Worm (Caenorhabditis elegans) whole organism, midembryonic: ENCODE measurements around the gene Y39A1C.1.
A peak's percentile ranks its signal among the peaks of the same experiment; 100 is the strongest.

Experiments
- T22C8.4 ChIP-seq: fragments of 200-800 bp; sonication (Bioruptor generic); IDR thresholded peaks from 2 replicates; pipeline ENCODE4 v1.3.6; 2022; ENCODE audit warnings: missing genetic modification characterization, missing compliant biosample characterization
- cog-1 ChIP-seq: sonication (generic microtip); optimal IDR thresholded peaks from 2 replicates; lab custom pipeline; 2016; ENCODE audit warnings: missing genetic modification characterization, missing compliant biosample characterization
- flt-1 ChIP-seq: fragments of 200-800 bp; sonication (Bioruptor generic); IDR thresholded peaks from 2 replicates; pipeline ENCODE4 v1.3.6; 2022; ENCODE audit warnings: missing genetic modification characterization, missing compliant biosample characterization
- klf-2 ChIP-seq: fragments of 200-800 bp; sonication (Bioruptor generic); conservative IDR thresholded peaks from 2 replicates; pipeline ENCODE4 v1.3.6; 2022; ENCODE audit warnings: missing genetic modification reagents, missing genetic modification characterization, missing compliant biosample characterization
- med-1 ChIP-seq: sonication (generic microtip); optimal IDR thresholded peaks from 2 replicates; lab custom pipeline; 2017; ENCODE audit warnings: missing genetic modification characterization, mild to moderate bottlenecking, missing compliant biosample characterization, antibody characterized with exemption, missing genetic modification reagents; ENCODE audit not compliant: insufficient read depth
- ref-1 ChIP-seq: fragments of 200-800 bp; sonication (Bioruptor generic); conservative IDR thresholded peaks from 2 replicates; pipeline ENCODE4 v1.3.6; 2022; ENCODE audit warnings: missing genetic modification reagents, missing genetic modification characterization, missing compliant biosample characterization
- tab-1 ChIP-seq: fragments of 200-800 bp; sonication (Bioruptor generic); IDR thresholded peaks from 2 replicates; pipeline ENCODE4 v1.3.6; 2022; ENCODE audit warnings: missing genetic modification characterization, missing compliant biosample characterization
- ztf-23 ChIP-seq: fragments of 200-800 bp; sonication (Bioruptor generic); IDR thresholded peaks from 2 replicates; pipeline ENCODE4 v1.3.6; 2022; ENCODE audit warnings: missing genetic modification reagents, missing genetic modification characterization, missing compliant biosample characterization
- ztf-29 ChIP-seq: fragments of 200-800 bp; sonication (Bioruptor generic); IDR thresholded peaks from 2 replicates; pipeline ENCODE4 v1.3.6; 2022; ENCODE audit warnings: missing genetic modification reagents, missing genetic modification characterization, missing compliant biosample characterization

Y39A1C.1 gene

DNA sequence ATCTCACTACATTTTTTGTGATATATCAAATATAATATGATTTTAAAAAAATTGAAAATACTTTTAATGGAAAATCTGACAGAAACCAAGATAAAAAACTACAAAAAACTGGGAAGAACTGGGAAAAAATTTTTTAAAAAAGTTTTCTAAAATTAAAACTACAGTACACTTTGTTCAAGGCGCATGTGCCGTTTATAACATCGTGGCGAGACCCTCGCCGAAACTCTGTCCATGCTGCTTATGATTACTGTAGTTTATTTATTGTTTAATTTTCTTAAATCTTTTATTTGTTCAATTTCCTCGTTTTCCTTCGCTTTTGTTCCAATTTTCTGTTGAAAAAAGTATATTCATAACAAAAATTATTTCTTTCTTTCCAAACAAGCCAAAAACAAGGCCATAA lies 26.2 kb downstream of the Y39A1C.1 start, which contains the start of gene athp-1:
Gene athp-1, plus strand, starts transcription at position 305 of the 400 bp plus-strand sequence.
- TF ChIP-seq cog-1 (tag; lab: Kevin White, UChicago) (no peak), T22C8.4 (GFP tag; lab: Robert Waterston, UW) (no peak), ztf-23 (GFP tag; lab: Robert Waterston, UW) (no peak), ztf-29 (no peak), flt-1 (no peak), tab-1 (GFP tag; lab: Robert Waterston, UW) (no peak), klf-2 (GFP tag; lab: Robert Waterston, UW) (no peak), med-1 (GFP tag; lab: Kevin White, UChicago) (no peak), ref-1 (no peak)

- TF ChIP-seq ztf-23 (GFP tag; lab: Robert Waterston, UW): no peak
- TF ChIP-seq ztf-29: no peak
- no peak for TF ChIP-seq ref-1
- TF ChIP-seq flt-1: no peak
- TF ChIP-seq tab-1 (GFP tag; lab: Robert Waterston, UW): no peak
- no peak for TF ChIP-seq med-1 (GFP tag; lab: Kevin White, UChicago)
- no peak for TF ChIP-seq klf-2 (GFP tag; lab: Robert Waterston, UW)
- no peak for TF ChIP-seq T22C8.4 (GFP tag; lab: Robert Waterston, UW)
- TF ChIP-seq cog-1 (tag; lab: Kevin White, UChicago): no peak
Measured at ce11 chrIII:10881996-10882395, 26.7 kb downstream of the Y39A1C.1 start.

DNA sequence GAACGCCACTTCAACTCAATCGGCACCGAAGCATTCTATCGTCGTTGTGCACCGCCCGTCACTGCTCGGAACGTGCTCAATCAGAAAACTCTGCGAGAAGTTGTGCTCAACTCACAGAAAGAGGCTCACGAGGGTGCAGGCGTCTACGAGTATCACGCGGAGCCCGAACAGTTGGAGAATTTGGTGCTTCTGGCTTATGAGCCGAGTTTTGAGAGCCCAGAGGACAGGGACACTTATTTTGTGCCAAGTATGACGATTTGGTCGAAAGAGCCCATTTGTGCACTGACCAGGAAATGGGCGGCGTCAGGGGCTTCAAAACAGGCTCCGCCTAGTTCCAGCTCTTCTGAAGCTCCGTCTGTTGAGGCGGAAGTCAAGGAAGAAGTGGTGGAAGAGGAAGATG lies 33.6 kb downstream of the Y39A1C.1 start:
- TF ChIP-seq cog-1 (tag; lab: Kevin White, UChicago) (no peak), klf-2 (GFP tag; lab: Robert Waterston, UW) (no peak), ztf-23 (GFP tag; lab: Robert Waterston, UW) (no peak), flt-1 (no peak), T22C8.4 (GFP tag; lab: Robert Waterston, UW) (no peak), ztf-29 (no peak), ref-1 (no peak)

DNA sequence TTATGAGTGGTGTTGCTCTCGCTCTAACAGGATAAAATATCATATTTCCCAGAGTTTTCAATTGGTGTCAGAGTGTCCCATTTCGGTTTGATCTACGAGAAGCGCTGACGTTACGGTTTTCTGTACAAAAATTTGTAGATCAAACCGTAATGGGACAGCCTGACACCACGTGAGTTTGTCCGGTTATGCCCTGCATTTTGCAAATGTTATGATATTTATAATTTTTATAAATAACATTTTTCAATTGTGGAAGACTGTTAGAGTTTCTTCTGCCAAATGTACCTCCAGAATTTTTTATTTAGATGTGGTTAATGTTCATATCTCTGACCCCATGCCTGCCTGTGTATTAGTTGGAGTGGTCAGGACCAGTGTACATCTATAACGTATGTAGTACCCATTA lies 39.0 kb downstream of the Y39A1C.1 start, which contains the start of gene fbxb-87:
Gene fbxb-87, plus strand, starts transcription at position 301 of the 400 bp plus-strand sequence.
- TF ChIP-seq cog-1 (tag; lab: Kevin White, UChicago): no peak
- TF ChIP-seq ztf-23 (GFP tag; lab: Robert Waterston, UW): no peak
- no peak for TF ChIP-seq ref-1
- TF ChIP-seq flt-1: no peak
- TF ChIP-seq T22C8.4 (GFP tag; lab: Robert Waterston, UW): no peak
- no peak for TF ChIP-seq ztf-29
- no peak for TF ChIP-seq tab-1 (GFP tag; lab: Robert Waterston, UW)
- no peak for TF ChIP-seq klf-2 (GFP tag; lab: Robert Waterston, UW)
- no peak for TF ChIP-seq med-1 (GFP tag; lab: Kevin White, UChicago)

DNA sequence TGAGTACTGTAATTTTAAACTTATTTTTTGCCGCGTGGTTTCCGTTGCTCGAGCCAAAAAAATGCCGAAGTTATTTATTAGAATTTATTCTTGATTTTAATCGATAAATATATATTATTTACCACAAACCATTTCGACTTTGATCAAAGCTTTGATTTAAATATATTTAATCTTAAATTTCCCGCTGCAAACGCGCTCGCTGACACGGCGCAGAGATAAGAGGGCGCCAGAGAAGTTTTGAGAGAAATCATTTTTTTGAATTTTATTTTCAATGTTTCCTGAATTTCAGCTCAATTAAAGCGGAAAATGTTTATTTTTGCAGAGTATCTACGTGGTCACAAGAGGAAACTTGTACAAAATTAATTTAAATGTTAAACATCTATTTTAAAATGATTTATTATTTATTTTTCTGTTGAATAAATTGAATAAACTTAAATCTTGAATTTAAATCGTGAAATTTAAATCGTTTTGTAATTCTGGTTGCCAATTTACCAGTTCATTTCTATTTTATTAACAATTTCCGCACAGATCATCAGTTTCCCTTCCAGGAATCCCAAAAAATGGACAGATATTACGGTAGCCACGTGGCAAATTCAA lies 40.7 kb downstream of the Y39A1C.1 start, which contains the start of gene com-1:
Gene com-1, plus strand, starts transcription at position 547 of the 597 bp plus-strand sequence.
- TF ChIP-seq med-1 (GFP tag; lab: Kevin White, UChicago): no peak
- TF ChIP-seq flt-1: no peak
- TF ChIP-seq cog-1 (tag; lab: Kevin White, UChicago): no peak
- no peak for TF ChIP-seq ztf-23 (GFP tag; lab: Robert Waterston, UW)
- TF ChIP-seq tab-1 (GFP tag; lab: Robert Waterston, UW): no peak
- no peak for TF ChIP-seq ztf-29

DNA sequence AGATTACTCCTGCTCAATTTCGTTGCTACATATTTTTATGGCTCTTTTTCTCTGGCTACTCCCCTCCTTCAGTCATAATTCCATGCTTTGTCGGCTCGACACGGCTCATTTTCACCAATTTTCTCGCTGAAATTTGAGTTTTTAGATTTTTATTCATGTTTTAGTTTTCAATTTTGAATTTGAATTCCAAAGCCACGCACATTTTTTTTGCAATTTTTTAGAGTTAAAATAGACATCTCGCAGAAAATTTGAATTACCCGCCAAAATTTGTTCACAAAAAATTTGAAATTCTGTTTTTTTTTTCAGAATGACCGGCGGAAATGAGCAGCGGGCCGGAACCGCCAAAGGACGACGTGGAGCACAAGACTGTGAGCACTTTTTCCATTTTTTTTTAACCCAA lies 47.1 kb downstream of the Y39A1C.1 start, which contains the start of gene unc-119:
Gene unc-119, plus strand, starts transcription at position 301 of the 400 bp plus-strand sequence.
- TF ChIP-seq ztf-23 (GFP tag; lab: Robert Waterston, UW) (no peak), ref-1 (no peak), ztf-29 (no peak), tab-1 (GFP tag; lab: Robert Waterston, UW) (no peak), klf-2 (GFP tag; lab: Robert Waterston, UW) (no peak), T22C8.4 (GFP tag; lab: Robert Waterston, UW) (no peak), cog-1 (tag; lab: Kevin White, UChicago) (no peak), med-1 (GFP tag; lab: Kevin White, UChicago) (no peak), flt-1 (no peak)

- no peak for TF ChIP-seq ztf-29
- no peak for TF ChIP-seq klf-2 (GFP tag; lab: Robert Waterston, UW)
- TF ChIP-seq T22C8.4 (GFP tag; lab: Robert Waterston, UW): no peak
- TF ChIP-seq ref-1: no peak
- TF ChIP-seq flt-1: no peak
- no peak for TF ChIP-seq med-1 (GFP tag; lab: Kevin White, UChicago)
- TF ChIP-seq tab-1 (GFP tag; lab: Robert Waterston, UW): no peak
- TF ChIP-seq cog-1 (tag; lab: Kevin White, UChicago): no peak
- TF ChIP-seq ztf-23 (GFP tag; lab: Robert Waterston, UW): no peak
Measured at ce11 chrIII:10903009-10903609, 47.9 kb downstream of the Y39A1C.1 start.

DNA sequence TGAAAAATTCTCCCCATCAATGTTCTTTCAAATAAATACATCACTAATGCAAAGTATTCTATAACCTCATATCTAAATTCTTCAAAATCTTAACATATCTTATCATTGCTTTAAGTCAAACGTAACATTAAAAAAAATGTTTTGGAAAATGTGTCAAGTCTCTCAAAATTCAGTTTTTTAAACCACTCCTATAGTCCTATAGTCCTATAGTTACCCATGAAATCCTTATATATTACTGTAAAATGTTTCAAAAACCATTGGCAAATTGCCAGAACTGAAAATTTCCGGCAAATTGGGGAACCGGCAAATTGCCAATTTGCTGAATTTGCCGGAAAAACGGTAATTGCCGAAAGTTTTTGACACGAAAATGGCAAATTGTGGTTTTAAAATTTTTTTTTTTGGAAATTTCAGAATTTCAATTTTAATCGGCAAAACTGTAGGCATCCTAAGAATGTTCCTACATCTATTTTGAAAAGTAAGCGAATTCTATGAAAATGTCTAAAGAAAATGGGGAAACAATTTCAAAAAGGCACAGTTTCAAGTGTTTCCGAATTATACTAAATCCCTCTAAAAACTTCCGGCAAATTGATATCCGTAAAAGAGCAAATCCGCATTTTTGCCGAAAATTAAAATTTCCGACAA lies 49.2 kb downstream of the Y39A1C.1 start:
- TF ChIP-seq tab-1 (GFP tag; lab: Robert Waterston, UW): no peak
- no peak for TF ChIP-seq cog-1 (tag; lab: Kevin White, UChicago)
- TF ChIP-seq ztf-23 (GFP tag; lab: Robert Waterston, UW): no peak
- no peak for TF ChIP-seq flt-1
- no peak for TF ChIP-seq ztf-29
- no peak for TF ChIP-seq ref-1
- TF ChIP-seq klf-2 (GFP tag; lab: Robert Waterston, UW): no peak

- TF ChIP-seq flt-1 (no peak), ztf-23 (GFP tag; lab: Robert Waterston, UW) (0 out of 2 replicates have a peak, but pooled peaks have one; percentile 11)
Measured at ce11 chrIII:10905112-10905511, 49.9 kb downstream of the Y39A1C.1 start.
